Worm (Caenorhabditis elegans): ENCODE measurements around the gene F26A1.1.
A peak's percentile ranks its signal among the peaks of the same experiment; 100 is the strongest.

F26A1.1 gene

ce11 chrIII:4874671-4875070 is 24.4 kb downstream of the F26A1.1 start, which contains the start of gene C35D10.12:
C35D10.12 (minus strand) TSS chrIII:4874771.
- no peak for TF ChIP-seq W03F9.2 (tag; optimal IDR thresholded peaks at IDR 0.05)
- no peak for TF ChIP-seq him-1 (tag; optimal IDR thresholded peaks at IDR 0.05)
- TF ChIP-seq dao-5 (tag; optimal IDR thresholded peaks at IDR 0.05), result no peak

- TF ChIP-seq him-1 (tag; optimal IDR thresholded peaks at IDR 0.05) (no peak), dao-5 (tag; optimal IDR thresholded peaks at IDR 0.05) (no peak), W03F9.2 (tag; optimal IDR thresholded peaks at IDR 0.05) (no peak)
Measured at ce11 chrIII:4875663-4876062, 25.4 kb downstream of the F26A1.1 start.

DNA sequence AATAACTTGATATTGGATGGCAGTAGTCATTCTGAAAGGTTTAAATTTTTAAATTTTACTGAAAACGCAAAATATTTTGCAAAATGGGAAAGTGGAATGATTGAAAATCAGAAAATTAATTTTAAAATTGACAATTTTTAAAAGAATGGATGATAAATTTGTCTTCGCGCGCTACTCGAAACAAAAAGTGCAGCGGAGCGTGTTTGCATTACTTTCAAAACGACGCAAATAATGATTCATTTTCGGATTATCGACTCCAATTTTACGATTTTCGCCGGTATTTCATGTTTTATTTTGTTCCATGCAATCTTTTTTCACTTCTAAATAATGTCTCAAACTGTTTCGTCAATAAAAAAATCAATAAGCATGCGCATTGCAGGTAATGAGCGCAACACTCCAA is 28.0 kb downstream of the F26A1.1 start, which contains the start of the genes tost-1 and arx-6:
Gene tost-1 (minus strand): TSS at position 31 of the 400 bp plus-strand sequence.
Gene arx-6 (plus strand): TSS at position 378 of the 400 bp plus-strand sequence.
- no peak for TF ChIP-seq dao-5 (tag; optimal IDR thresholded peaks at IDR 0.05)
- no peak for TF ChIP-seq him-1 (tag; optimal IDR thresholded peaks at IDR 0.05)
- no peak for TF ChIP-seq W03F9.2 (tag; optimal IDR thresholded peaks at IDR 0.05)

- TF ChIP-seq dao-5 (tag; optimal IDR thresholded peaks at IDR 0.05) (no peak), him-1 (tag; optimal IDR thresholded peaks at IDR 0.05) (no peak), W03F9.2 (tag; optimal IDR thresholded peaks at IDR 0.05) (no peak)
Measured at ce11 chrIII:4879445-4879844, 29.1 kb downstream of the F26A1.1 start, which contains the start of gene C35D10.1. C35D10.1 (plus strand) TSS chrIII:4879745.

- TF ChIP-seq dao-5 (tag; optimal IDR thresholded peaks at IDR 0.05) (no peak), him-1 (tag; optimal IDR thresholded peaks at IDR 0.05) (no peak), W03F9.2 (tag; optimal IDR thresholded peaks at IDR 0.05) (no peak)
Measured at ce11 chrIII:4881955-4882354, 31.6 kb downstream of the F26A1.1 start.

DNA sequence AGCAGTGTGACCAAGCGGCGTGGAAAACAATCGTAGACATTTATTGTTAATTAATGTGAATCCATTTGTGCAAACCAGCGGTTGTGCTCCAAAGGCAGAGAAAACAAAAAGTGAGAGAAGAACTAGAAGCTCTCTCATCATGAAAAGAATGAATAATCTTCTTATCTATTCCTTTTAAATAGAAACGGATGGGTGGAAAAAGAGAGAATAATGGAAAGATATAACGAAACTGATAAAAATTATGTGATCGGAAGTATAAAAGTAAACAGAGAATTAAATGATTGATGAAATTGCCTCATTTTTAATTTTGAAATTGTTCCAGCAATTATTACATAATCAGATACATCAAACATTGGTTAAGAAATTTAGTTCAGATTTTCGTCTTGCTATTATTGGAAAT is 33.1 kb downstream of the F26A1.1 start, which contains the start of gene clec-5:
Gene clec-5 (minus strand): TSS at position 178 of the 400 bp plus-strand sequence.
- no peak for TF ChIP-seq dao-5 (tag; optimal IDR thresholded peaks at IDR 0.05)
- TF ChIP-seq him-1 (tag; optimal IDR thresholded peaks at IDR 0.05), result no peak
- no peak for TF ChIP-seq W03F9.2 (tag; optimal IDR thresholded peaks at IDR 0.05)

ce11 chrIII:4887291-4887690 is 37.0 kb downstream of the F26A1.1 start, which contains the start of gene clec-6:
clec-6 (minus strand) TSS chrIII:4887444.
- TF ChIP-seq W03F9.2 (tag; optimal IDR thresholded peaks at IDR 0.05) (no peak), him-1 (tag; optimal IDR thresholded peaks at IDR 0.05) (no peak), dao-5 (tag; optimal IDR thresholded peaks at IDR 0.05) (no peak)

ce11 chrIII:4890997-4891396 is 40.7 kb downstream of the F26A1.1 start, which contains the start of gene F26F4.5:
F26F4.5 (minus strand) TSS chrIII:4891252.
- TF ChIP-seq him-1 (tag; optimal IDR thresholded peaks at IDR 0.05) (no peak), W03F9.2 (tag; optimal IDR thresholded peaks at IDR 0.05) (no peak), dao-5 (tag; optimal IDR thresholded peaks at IDR 0.05) (no peak)

DNA sequence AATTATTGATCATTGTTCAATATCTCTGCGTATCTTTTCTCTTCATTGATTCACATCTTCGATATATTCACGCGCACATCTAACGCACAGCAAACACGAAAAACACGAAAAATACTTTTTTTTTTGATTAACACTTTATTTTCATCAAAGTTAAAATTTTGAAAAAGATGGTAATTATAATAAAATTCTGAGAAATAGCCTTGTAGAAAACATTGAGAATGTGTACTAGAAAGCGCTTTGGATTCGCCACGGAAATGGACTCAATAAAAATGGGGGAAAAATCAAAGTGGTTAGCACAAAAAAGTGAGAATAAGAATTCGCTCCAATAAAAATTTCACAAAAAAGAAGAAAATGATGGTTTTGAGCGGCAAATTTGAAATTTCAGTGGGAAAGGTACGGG is 43.2 kb downstream of the F26A1.1 start, which contains the start of gene F26F4.6:
Gene F26F4.6 (minus strand): TSS at position 101 of the 400 bp plus-strand sequence.
- TF ChIP-seq W03F9.2 (tag; optimal IDR thresholded peaks at IDR 0.05) (no peak), him-1 (tag; optimal IDR thresholded peaks at IDR 0.05) (no peak), dao-5 (tag; optimal IDR thresholded peaks at IDR 0.05) (no peak)

DNA sequence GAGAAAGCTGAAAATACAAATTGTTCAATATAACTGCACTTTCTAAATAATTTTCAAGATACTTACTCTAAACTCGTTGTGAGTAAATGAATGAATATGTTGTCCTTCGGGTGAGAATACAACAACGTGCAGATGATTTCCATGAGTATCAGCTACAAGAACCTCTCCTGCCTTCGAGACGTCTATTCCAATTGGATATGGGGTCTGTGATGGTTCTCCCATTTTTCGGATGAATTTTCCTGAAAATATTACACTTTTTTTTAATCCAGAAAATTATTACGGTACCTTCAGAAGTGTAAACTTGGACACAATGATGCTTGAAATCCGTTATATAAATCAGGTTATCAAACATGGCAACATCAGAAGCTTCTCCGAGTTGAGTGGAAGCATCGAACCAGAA is 45.0 kb downstream of the F26A1.1 start:
- TF ChIP-seq him-1 (tag; optimal IDR thresholded peaks at IDR 0.05), result no peak
- no peak for TF ChIP-seq W03F9.2 (tag; optimal IDR thresholded peaks at IDR 0.05)
- TF ChIP-seq dao-5 (tag; optimal IDR thresholded peaks at IDR 0.05), result no peak

DNA sequence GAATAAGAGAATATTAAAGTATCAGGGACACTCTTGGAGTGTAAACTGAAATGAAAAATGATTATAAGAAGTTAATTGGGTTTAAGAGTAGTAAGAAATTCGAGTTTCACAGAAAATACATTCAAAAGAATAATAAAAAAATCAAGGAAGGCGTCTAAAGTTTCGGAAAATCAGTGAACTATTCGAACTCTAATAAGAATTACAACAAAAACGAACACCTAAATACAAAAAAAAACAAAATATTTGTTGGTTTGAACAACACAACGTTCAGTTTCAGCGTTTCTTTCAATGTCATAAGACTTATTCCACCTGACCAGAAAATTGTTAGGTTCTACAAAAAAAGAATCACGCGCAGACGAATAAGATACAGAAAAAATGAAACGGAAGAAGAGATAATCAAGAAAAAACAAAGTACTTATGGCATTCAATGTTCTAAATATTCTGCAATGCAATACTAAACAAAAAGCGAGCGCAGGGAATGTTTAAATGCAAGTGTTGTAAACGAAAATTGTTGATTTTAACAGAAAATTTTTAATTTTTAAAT is 48.8 kb downstream of the F26A1.1 start, which contains the start of gene nhl-2:
Gene nhl-2 (minus strand): TSS at position 51 of the 544 bp plus-strand sequence.
- no peak for TF ChIP-seq W03F9.2 (tag; optimal IDR thresholded peaks at IDR 0.05)
- TF ChIP-seq dao-5 (tag; optimal IDR thresholded peaks at IDR 0.05), result no peak
- TF ChIP-seq him-1 (tag; optimal IDR thresholded peaks at IDR 0.05), result no peak

ce11 chrIII:4899728-4900127 is 49.4 kb downstream of the F26A1.1 start:
- TF ChIP-seq him-1 (tag; optimal IDR thresholded peaks at IDR 0.05) (peak; percentile 98), W03F9.2 (tag; optimal IDR thresholded peaks at IDR 0.05) (peak; percentile 95), dao-5 (tag; optimal IDR thresholded peaks at IDR 0.05) (no peak)

ce11 chrIII:4900260-4900659 is 50.0 kb downstream of the F26A1.1 start, which contains the start of gene tag-340:
tag-340 (plus strand) TSS chrIII:4900508.
- TF ChIP-seq him-1 (tag; optimal IDR thresholded peaks at IDR 0.05), result no peak
- no peak for TF ChIP-seq dao-5 (tag; optimal IDR thresholded peaks at IDR 0.05)
- no peak for TF ChIP-seq W03F9.2 (tag; optimal IDR thresholded peaks at IDR 0.05)
